Worm (Caenorhabditis elegans) whole organism, L3 larva: ENCODE results near the gene cif-1.
A peak's percentile ranks its signal among the peaks of the same experiment; 100 is the strongest.

ENCODE experiments used
- ZK546.5 ChIP-seq: sonication (generic microtip); optimal IDR thresholded peaks from 2 replicates; lab custom pipeline; 2017; ENCODE audit warnings: missing biosample characterization, missing genetic modification characterization
- ama-1 ChIP-seq: fragments of 150-350 bp; optimal IDR thresholded peaks from 2 replicates; lab custom pipeline; 2018
- elt-1 ChIP-seq: fragments of 150-350 bp; optimal IDR thresholded peaks from 2 replicates; lab custom pipeline; 2014; ENCODE audit warnings: missing biosample characterization, missing genetic modification characterization
- elt-3 ChIP-seq, 3 experiments: fragments of 150-350 bp in 1 of 3; sonication (generic microtip) in 2 of 3; optimal IDR thresholded peaks; 2 replicates in 2 of 3; 4 replicates in 1 of 3; lab custom pipeline; 2014 to 2017; ENCODE audit warnings: missing biosample characterization in 3 of 3, missing genetic modification characterization in 3 of 3
- nfya-1 ChIP-seq: sonication (generic microtip); optimal IDR thresholded peaks from 2 replicates; lab custom pipeline; 2017; ENCODE audit warnings: missing genetic modification characterization, mild to moderate bottlenecking, missing compliant biosample characterization, antibody characterized with exemption, moderate library complexity; ENCODE audit not compliant: insufficient read depth
- nhr-12 ChIP-seq: fragments of 150-350 bp; optimal IDR thresholded peaks from 2 replicates; lab custom pipeline; 2014; ENCODE audit warnings: missing biosample characterization, missing genetic modification characterization
- skn-1 ChIP-seq: fragments of 150-350 bp; optimal IDR thresholded peaks from 2 replicates; lab custom pipeline; 2014; ENCODE audit warnings: missing biosample characterization, missing genetic modification characterization
- snpc-4 ChIP-seq: fragments of 150-350 bp; optimal IDR thresholded peaks from 2 replicates; lab custom pipeline; 2014; ENCODE audit warnings: missing biosample characterization, missing genetic modification characterization
- unc-39 ChIP-seq: sonication (generic microtip); optimal IDR thresholded peaks from 4 replicates; lab custom pipeline; 2017; ENCODE audit warnings: missing biosample characterization, missing genetic modification characterization
- unc-62 ChIP-seq: fragments of 150-350 bp; sonication (generic microtip); optimal IDR thresholded peaks from 4 replicates; lab custom pipeline; 2014; ENCODE audit warnings: missing biosample characterization, missing genetic modification reagents, missing genetic modification characterization
- zag-1 ChIP-seq: fragments of 150-350 bp; optimal IDR thresholded peaks from 2 replicates; lab custom pipeline; 2014; ENCODE audit warnings: missing biosample characterization, missing genetic modification characterization

- TF ChIP-seq snpc-4 (peak; percentile 29), elt-1 (tag; lab: Kevin White, UChicago) (no peak), zag-1 (no peak), nfya-1 (tag; lab: Kevin White, UChicago) (peak; percentile 81), elt-3 (tag; optimal IDR thresholded peaks at IDR 0.05; lab: Kevin White, UChicago) (no peak), unc-62 (GFP tag; lab: Kevin White, UChicago) (no peak), ZK546.5 (tag; lab: Kevin White, UChicago) (no peak), nhr-12 (tag; lab: Kevin White, UChicago) (no peak), unc-39 (tag; lab: Kevin White, UChicago) (no peak), ama-1 (lab: Kevin White, UChicago) (no peak), skn-1 (tag; lab: Kevin White, UChicago) (peak; percentile 52)
These were observed 34.9 kb upstream of the cif-1 start, which contains the start of gene timm-17B.1 for ce11 chrIV:4745422-4745821.
